Worm (Caenorhabditis elegans) whole organism, young adult: Measurements from ENCODE around the gene rps-30.

Experiments
- B0261.1 ChIP-seq: sonication (generic microtip); optimal IDR thresholded peaks from 2 replicates; lab custom pipeline; 2016; ENCODE audit warnings: mild to moderate bottlenecking, missing genetic modification characterization, moderate library complexity, missing compliant biosample characterization
- B0336.3 ChIP-seq: fragments of 200-800 bp; sonication (Bioruptor generic); IDR thresholded peaks from 2 replicates; pipeline ENCODE4 v1.3.6; 2022; ENCODE audit warnings: missing genetic modification characterization, missing compliant biosample characterization
- C17E4.6 ChIP-seq: fragments of 200-800 bp; sonication (Bioruptor generic); IDR thresholded peaks from 2 replicates; pipeline ENCODE4 v1.3.6; 2022; ENCODE audit warnings: missing genetic modification reagents, missing genetic modification characterization, missing compliant biosample characterization
- D2030.7 ChIP-seq: fragments of 200-800 bp; sonication (Bioruptor generic); IDR thresholded peaks from 2 replicates; pipeline ENCODE4 v1.3.6; 2022; ENCODE audit warnings: missing genetic modification reagents, missing genetic modification characterization, missing compliant biosample characterization
- F10E7.11 ChIP-seq: sonication (generic microtip); optimal IDR thresholded peaks from 2 replicates; lab custom pipeline; 2017; ENCODE audit warnings: mild to moderate bottlenecking, missing genetic modification characterization, moderate library complexity, missing compliant biosample characterization
- F22D6.2 ChIP-seq: sonication (generic microtip); optimal IDR thresholded peaks from 2 replicates; lab custom pipeline; 2016; ENCODE audit warnings: mild to moderate bottlenecking, missing genetic modification characterization, missing compliant biosample characterization
- F57C9.4 ChIP-seq: sonication (generic microtip); optimal IDR thresholded peaks from 2 replicates; lab custom pipeline; 2017; ENCODE audit warnings: mild to moderate bottlenecking, missing genetic modification characterization, missing compliant biosample characterization
- K12H6.12 ChIP-seq: fragments of 200-800 bp; sonication (Bioruptor generic); optimal IDR thresholded peaks from 2 replicates; lab custom pipeline; 2018; ENCODE audit warnings: mild to moderate bottlenecking, missing genetic modification characterization, missing compliant biosample characterization
- T26A5.8 ChIP-seq: sonication (generic microtip); optimal IDR thresholded peaks from 2 replicates; lab custom pipeline; 2016; ENCODE audit warnings: missing genetic modification characterization, missing compliant biosample characterization
- aptf-3 ChIP-seq: fragments of 200-800 bp; sonication (Bioruptor generic); IDR thresholded peaks from 2 replicates; pipeline ENCODE4 v1.3.6; 2022; ENCODE audit warnings: missing genetic modification characterization, missing compliant biosample characterization
- athp-1 ChIP-seq: sonication (generic microtip); optimal IDR thresholded peaks from 2 replicates; lab custom pipeline; 2017; ENCODE audit warnings: mild to moderate bottlenecking, missing genetic modification characterization, missing compliant biosample characterization
- bed-2 ChIP-seq: fragments of 200-800 bp; sonication (Bioruptor generic); IDR thresholded peaks from 2 replicates; pipeline ENCODE4 v1.3.6; 2022; ENCODE audit warnings: missing genetic modification reagents, missing genetic modification characterization, missing compliant biosample characterization
- ceh-58 ChIP-seq: fragments of 200-800 bp; sonication (Bioruptor generic); IDR thresholded peaks from 2 replicates; pipeline ENCODE4 v1.3.6; 2022; ENCODE audit warnings: missing genetic modification characterization, missing compliant biosample characterization
- die-1 ChIP-seq: sonication (generic microtip); optimal IDR thresholded peaks from 2 replicates; lab custom pipeline; 2016; ENCODE audit warnings: missing genotype, mild to moderate bottlenecking, missing genetic modification characterization, missing compliant biosample characterization
- dox-1 ChIP-seq: fragments of 200-800 bp; sonication (Bioruptor generic); IDR thresholded peaks from 2 replicates; pipeline ENCODE4 v1.3.6; 2022; ENCODE audit warnings: missing genetic modification reagents, missing genetic modification characterization, missing compliant biosample characterization
- dpff-1 ChIP-seq: sonication (generic microtip); optimal IDR thresholded peaks from 2 replicates; lab custom pipeline; 2017; ENCODE audit warnings: mild to moderate bottlenecking, missing genetic modification characterization, missing compliant biosample characterization
- him-1 ChIP-seq: sonication (generic microtip); optimal IDR thresholded peaks from 2 replicates; lab custom pipeline; 2016; ENCODE audit warnings: missing genotype, missing genetic modification reagents, missing genetic modification characterization, missing compliant biosample characterization
- hlh-12 ChIP-seq: sonication (generic microtip); optimal IDR thresholded peaks from 2 replicates; lab custom pipeline; 2016; ENCODE audit warnings: missing genetic modification characterization, missing compliant biosample characterization
- hlh-26 ChIP-seq: fragments of 200-800 bp; sonication (Bioruptor generic); conservative IDR thresholded peaks from 2 replicates; pipeline ENCODE4 v1.3.6; 2022; ENCODE audit warnings: missing genetic modification reagents, missing genetic modification characterization, missing compliant biosample characterization
- hmg-1.2 ChIP-seq: fragments of 200-800 bp; sonication (Bioruptor generic); IDR thresholded peaks from 2 replicates; pipeline ENCODE4 v1.3.6; 2022; ENCODE audit warnings: missing genetic modification reagents, missing genetic modification characterization, missing compliant biosample characterization
- hrde-1 ChIP-seq: sonication (generic microtip); optimal IDR thresholded peaks from 2 replicates; lab custom pipeline; 2016; ENCODE audit warnings: missing genetic modification characterization, mild to moderate bottlenecking, missing compliant biosample characterization, moderate library complexity, missing genotype, missing genetic modification reagents, borderline replicate concordance
- lin-26 ChIP-seq: fragments of 200-800 bp; sonication (Bioruptor generic); IDR thresholded peaks from 2 replicates; pipeline ENCODE4 v1.3.6; 2022; ENCODE audit warnings: missing genetic modification reagents, missing genetic modification characterization, missing compliant biosample characterization
- lin-54 ChIP-seq: fragments of 200-800 bp; sonication (Bioruptor generic); optimal IDR thresholded peaks from 2 replicates; lab custom pipeline; 2018; ENCODE audit warnings: mild to moderate bottlenecking, missing genetic modification characterization, missing compliant biosample characterization
- lir-1 ChIP-seq: fragments of 200-800 bp; sonication (Bioruptor generic); conservative IDR thresholded peaks from 2 replicates; pipeline ENCODE4 v1.3.6; 2022; ENCODE audit warnings: missing genetic modification reagents, missing genetic modification characterization, missing compliant biosample characterization
- lsy-27 ChIP-seq: sonication (generic microtip); optimal IDR thresholded peaks from 2 replicates; lab custom pipeline; 2017; ENCODE audit warnings: missing genetic modification characterization, mild to moderate bottlenecking, missing compliant biosample characterization, antibody characterized with exemption, missing genotype, borderline replicate concordance; ENCODE audit not compliant: insufficient read depth
- madf-10 ChIP-seq: sonication (generic microtip); optimal IDR thresholded peaks from 2 replicates; lab custom pipeline; 2016; ENCODE audit warnings: mild to moderate bottlenecking, missing genetic modification characterization, missing compliant biosample characterization
- madf-3 ChIP-seq: fragments of 200-800 bp; sonication (Bioruptor generic); IDR thresholded peaks from 2 replicates; pipeline ENCODE4 v1.3.6; 2022; ENCODE audit warnings: missing genetic modification reagents, missing genetic modification characterization, missing compliant biosample characterization
- madf-6 ChIP-seq: fragments of 200-800 bp; sonication (Bioruptor generic); IDR thresholded peaks from 2 replicates; pipeline ENCODE4 v1.3.6; 2022; ENCODE audit warnings: missing genetic modification reagents, missing genetic modification characterization, missing compliant biosample characterization
- madf-8 ChIP-seq: fragments of 200-800 bp; sonication (Bioruptor generic); conservative IDR thresholded peaks from 2 replicates; pipeline ENCODE4 v1.3.6; 2022; ENCODE audit warnings: missing genetic modification reagents, missing genetic modification characterization, missing compliant biosample characterization
- mcd-1 ChIP-seq: fragments of 200-800 bp; sonication (Bioruptor generic); IDR thresholded peaks from 2 replicates; pipeline ENCODE4 v1.3.6; 2022; ENCODE audit warnings: missing genetic modification reagents, missing genetic modification characterization, missing compliant biosample characterization
- nfya-1 ChIP-seq: sonication (generic microtip); optimal IDR thresholded peaks from 2 replicates; lab custom pipeline; 2017; ENCODE audit warnings: antibody characterized with exemption, missing compliant biosample characterization, missing genetic modification characterization, borderline replicate concordance; ENCODE audit not compliant: insufficient read depth
- nhr-120 ChIP-seq: fragments of 200-800 bp; sonication (Bioruptor generic); IDR thresholded peaks from 2 replicates; pipeline ENCODE4 v1.3.6; 2022; ENCODE audit warnings: missing genetic modification characterization, missing compliant biosample characterization
- pbrm-1 ChIP-seq: fragments of 200-800 bp; sonication (Bioruptor generic); IDR thresholded peaks from 2 replicates; pipeline ENCODE4 v1.3.6; 2022; ENCODE audit warnings: missing genetic modification reagents, missing genetic modification characterization, missing compliant biosample characterization
- rec-8 ChIP-seq, 2 experiments: sonication (generic microtip); optimal IDR thresholded peaks; 2 replicates each; lab custom pipeline; 2016; ENCODE audit warnings: mild to moderate bottlenecking in 2 of 2, missing genetic modification characterization in 2 of 2, missing genetic modification reagents in 2 of 2, missing genotype in 2 of 2, missing biosample characterization in 1 of 2, missing compliant biosample characterization in 1 of 2, moderate library complexity in 1 of 2
- sea-2 ChIP-seq: fragments of 200-800 bp; sonication (Bioruptor generic); IDR thresholded peaks from 2 replicates; pipeline ENCODE4 v1.3.6; 2022; ENCODE audit warnings: missing genetic modification characterization, missing compliant biosample characterization
- snpc-1.3 ChIP-seq: sonication (generic microtip); optimal IDR thresholded peaks from 2 replicates; lab custom pipeline; 2017; ENCODE audit warnings: missing genetic modification characterization, mild to moderate bottlenecking, missing compliant biosample characterization, antibody characterized with exemption, moderate library complexity, missing genotype, missing genetic modification reagents; ENCODE audit not compliant: insufficient read depth
- somi-1 ChIP-seq: fragments of 200-800 bp; sonication (Bioruptor generic); optimal IDR thresholded peaks from 2 replicates; lab custom pipeline; 2018; ENCODE audit warnings: mild to moderate bottlenecking, missing genetic modification characterization, missing compliant biosample characterization
- tbp1 ChIP-seq: fragments of 200-800 bp; sonication (Bioruptor generic); optimal IDR thresholded peaks from 2 replicates; lab custom pipeline; 2018; ENCODE audit warnings: mild to moderate bottlenecking, missing genetic modification characterization, missing compliant biosample characterization
- tlf-1 ChIP-seq: fragments of 200-800 bp; sonication (Bioruptor generic); optimal IDR thresholded peaks from 2 replicates; lab custom pipeline; 2018; ENCODE audit warnings: mild to moderate bottlenecking, missing genetic modification characterization, missing compliant biosample characterization
- zim-3 ChIP-seq: sonication (generic microtip); optimal IDR thresholded peaks from 2 replicates; lab custom pipeline; 2017; ENCODE audit warnings: mild to moderate bottlenecking, missing genetic modification characterization, moderate library complexity, missing compliant biosample characterization
- ztf-22 ChIP-seq: fragments of 200-800 bp; sonication (Bioruptor generic); optimal IDR thresholded peaks from 2 replicates; lab custom pipeline; 2018; ENCODE audit warnings: mild to moderate bottlenecking, missing genetic modification characterization, moderate library complexity, missing compliant biosample characterization

The rps-30 gene

ce11 chrV:7814601-7815000, 38.2 kb downstream of the rps-30 start, which contains the start of gene ZK742.6 (continued):
- TF ChIP-seq D2030.7 (no peak), T26A5.8 (no peak), somi-1 (GFP tag; lab: Kevin White, UChicago) (no peak), B0336.3 (GFP tag; lab: Robert Waterston, UW) (peak; percentile 57), tbp1 (GFP tag; lab: Kevin White, UChicago) (no peak), dpff-1 (no peak), nfya-1 (no peak), pbrm-1 (0 out of 2 replicates have a peak, but pooled peaks have one; percentile 52), hrde-1 (tag; lab: Kevin White, UChicago) (peak; percentile 53), bed-2 (GFP tag; lab: Robert Waterston, UW) (no peak), hlh-26 (GFP tag; lab: Robert Waterston, UW) (no peak), snpc-1.3 (tag; lab: Kevin White, UChicago) (no peak), madf-3 (GFP tag; lab: Robert Waterston, UW) (no peak), lin-54 (peak; percentile 34), madf-10 (no peak), madf-8 (no peak), ceh-58 (0 out of 2 replicates have a peak, but pooled peaks have one; percentile 42), F10E7.11 (tag; lab: Kevin White, UChicago) (no peak), dox-1 (no peak), lir-1 (GFP tag; lab: Robert Waterston, UW) (no peak), madf-6 (GFP tag; lab: Robert Waterston, UW) (peak; percentile 57), tlf-1 (GFP tag; lab: Kevin White, UChicago) (no peak), ztf-22 (GFP tag; lab: Kevin White, UChicago) (no peak), B0261.1 (no peak), nhr-120 (no peak), hlh-12 (tag; lab: Kevin White, UChicago) (no peak)

ce11 chrV:7816486-7816885, 40.1 kb downstream of the rps-30 start:
- TF ChIP-seq C17E4.6 (GFP tag; lab: Robert Waterston, UW) (no peak), rec-8 (tag; optimal IDR thresholded peaks at IDR 0.05; lab: Kevin White, UChicago) (no peak), F10E7.11 (tag; lab: Kevin White, UChicago) (no peak), K12H6.12 (no peak), hlh-26 (GFP tag; lab: Robert Waterston, UW) (no peak), hrde-1 (tag; lab: Kevin White, UChicago) (no peak), dox-1 (no peak), lin-26 (no peak), zim-3 (tag; lab: Kevin White, UChicago) (no peak), athp-1 (no peak), sea-2 (GFP tag; lab: Robert Waterston, UW) (no peak), D2030.7 (no peak), F57C9.4 (no peak), aptf-3 (GFP tag; lab: Robert Waterston, UW) (no peak), hmg-1.2 (no peak), mcd-1 (no peak), lsy-27 (tag; lab: Kevin White, UChicago) (no peak), die-1 (tag; lab: Kevin White, UChicago) (no peak), him-1 (tag; lab: Kevin White, UChicago) (no peak), F22D6.2 (tag; lab: Kevin White, UChicago) (no peak)
